Worm (Caenorhabditis elegans): ENCODE data around the gene zgpa-1.

DNA sequence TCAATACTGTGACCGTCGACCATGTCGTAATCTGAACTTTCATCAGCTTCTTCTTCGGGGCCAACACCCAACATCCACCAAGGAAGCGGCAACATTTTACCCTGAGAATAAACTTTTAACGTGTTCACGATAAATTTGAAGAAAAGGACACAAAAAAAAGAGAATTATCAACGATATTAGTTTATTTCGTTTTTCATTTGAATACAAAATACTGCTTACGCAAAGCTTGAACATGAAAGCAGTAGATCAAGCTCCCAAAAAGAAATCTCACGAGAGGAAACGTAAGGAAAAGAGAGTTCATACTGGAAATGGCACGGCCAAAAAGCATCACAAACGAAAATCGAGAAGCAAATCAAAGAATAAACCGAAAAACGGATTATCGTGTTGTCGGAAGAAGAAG is 48.9 kb downstream of the zgpa-1 start, which contains the start of the genes C46A5.6 and C46A5.1:
- no peak for TF ChIP-seq fkh-10 (GFP tag; optimal IDR thresholded peaks at IDR 0.05)
- no peak for TF ChIP-seq ceh-16 (tag; optimal IDR thresholded peaks at IDR 0.05)
- TF ChIP-seq elt-3 (tag; optimal IDR thresholded peaks at IDR 0.05): no peak
- no peak for TF ChIP-seq sea-2 (GFP tag; optimal IDR thresholded peaks at IDR 0.05)
- TF ChIP-seq ceh-82 (tag; optimal IDR thresholded peaks at IDR 0.05): no peak
- TF ChIP-seq unc-62 (GFP tag; optimal IDR thresholded peaks at IDR 0.05): no peak
- no peak for TF ChIP-seq nhr-11 (tag; optimal IDR thresholded peaks at IDR 0.05)
- no peak for TF ChIP-seq nhr-12 (tag; optimal IDR thresholded peaks at IDR 0.05)

Measured in whole organism, L3 larva.